Fruit fly (Drosophila melanogaster) whole organism: Measurements from ENCODE around the gene CG31468.

Experiments
- CG8478 ChIP-seq: fragments of >200 bp; optimal IDR thresholded peaks from 2 replicates; lab custom pipeline; 2018; ENCODE audit warnings: inconsistent platforms
- usp ChIP-seq: fragments of >200 bp; optimal IDR thresholded peaks from 2 replicates; lab custom pipeline; 2017; ENCODE audit warnings: missing biosample characterization, missing genetic modification characterization, mixed read lengths

DNA sequence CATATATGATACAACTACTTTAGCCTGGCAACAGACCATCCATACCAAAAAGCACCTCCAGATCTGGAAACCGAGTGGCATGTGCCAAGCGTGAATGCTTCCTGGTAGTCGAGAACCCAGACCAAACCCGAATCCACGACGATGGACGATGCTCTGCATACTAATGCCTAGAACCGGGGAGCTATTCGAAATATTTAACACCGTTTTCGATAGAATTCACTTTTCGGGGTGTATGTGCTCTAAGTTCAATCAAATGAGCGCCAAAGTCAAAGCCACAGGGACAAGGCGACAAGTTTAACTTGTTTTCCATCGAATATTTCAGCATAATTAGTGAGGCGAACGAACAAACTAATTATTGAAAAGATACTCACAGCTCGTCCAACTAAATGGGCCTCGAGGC, 37.4 kb downstream of the CG31468 start:
- TF ChIP-seq CG8478 (lab: Kevin White, UChicago): no peak
- no peak for TF ChIP-seq usp (GFP tag; lab: Kevin White, UChicago)
